Fruit fly (Drosophila melanogaster): ENCODE results near the gene Rac1.

Rac1 gene

dm6 chr3L:1335428-1335764 is 32.9 kb upstream of the Rac1 start (continued):
- TF ChIP-seq onecut (GFP tag; IDR thresholded peaks at IDR 0.05) (peak; percentile 18; the same call in 1 of the 2 replicates), CG2678 (tag; optimal IDR thresholded peaks at IDR 0.05) (peak; percentile 39), Sry-δ (GFP tag; optimal IDR thresholded peaks at IDR 0.05) (peak; percentile 10), ind (GFP tag; optimal IDR thresholded peaks at IDR 0.05) (peak; percentile 62), CG11247 (GFP tag; IDR thresholded peaks at IDR 0.05) (peak; percentile 53; the same call in 1 of the 2 replicates), slou (GFP tag; optimal IDR thresholded peaks at IDR 0.05) (no peak), chm (GFP tag; IDR thresholded peaks at IDR 0.05) (no peak; the same call in 1 of the 2 replicates), MBD-R2 (GFP tag; IDR thresholded peaks at IDR 0.05) (peak; percentile 41; the same call in 1 of the 2 replicates), CG14050 (GFP tag; IDR thresholded peaks at IDR 0.05) (peak; percentile 38; the same call in 2 of the 3 replicates), Taf1 (GFP tag; IDR thresholded peaks at IDR 0.05) (peak; percentile 54; the same call in 1 of the 2 replicates), CG14441 (GFP tag; IDR thresholded peaks at IDR 0.05) (peak; percentile 70), CG7786 (GFP tag; optimal IDR thresholded peaks at IDR 0.05) (peak; percentile 49), ATbp (GFP tag; optimal IDR thresholded peaks at IDR 0.05) (peak; percentile 0), gsb (GFP tag; IDR thresholded peaks at IDR 0.05) (0 out of 2 replicates have a peak, but pooled peaks have one; percentile 32), CG10366 (GFP tag; IDR thresholded peaks at IDR 0.05) (peak; percentile 74), jing (GFP tag; optimal IDR thresholded peaks at IDR 0.05) (no peak), CG8290 (GFP tag; optimal IDR thresholded peaks at IDR 0.05) (no peak), CG8290 (tag; optimal IDR thresholded peaks at IDR 0.05) (peak in 1 of 2 experiments; percentile 77), CG3726 (GFP tag; IDR thresholded peaks at IDR 0.05) (no peak), CoRest (tag; optimal IDR thresholded peaks at IDR 0.05) (peak; percentile 28), CG13894 (tag; optimal IDR thresholded peaks at IDR 0.05) (peak; percentile 19), CG12769 (tag; optimal IDR thresholded peaks at IDR 0.05) (peak; percentile 58), pho (GFP tag; optimal IDR thresholded peaks at IDR 0.05) (peak; percentile 33), pan (optimal IDR thresholded peaks at IDR 0.05) (no peak), pan (GFP tag; optimal IDR thresholded peaks at IDR 0.05 in 1 of 2, IDR thresholded peaks at IDR 0.05 in 1 of 2) (peak in 1 of 2 experiments; percentile 76), sisA (GFP tag; IDR thresholded peaks at IDR 0.05) (peak; percentile 26; the same call in 1 of the 2 replicates), CG12155 (GFP tag; optimal IDR thresholded peaks at IDR 0.05) (peak; percentile 31), CG3281 (GFP tag; optimal IDR thresholded peaks at IDR 0.05) (peak; percentile 19), lmd (GFP tag; IDR thresholded peaks at IDR 0.05) (peak; percentile 67), nau (GFP tag; optimal IDR thresholded peaks at IDR 0.05) (no peak), Optix (GFP tag; IDR thresholded peaks at IDR 0.05) (no peak), Adf1 (GFP tag; IDR thresholded peaks at IDR 0.05) (peak; percentile 9; the same call in 1 of the 2 replicates), CG4328 (GFP tag; optimal IDR thresholded peaks at IDR 0.05) (no peak), CG13296 (GFP tag; optimal IDR thresholded peaks at IDR 0.05) (peak; percentile 55), hbn (GFP tag; IDR thresholded peaks at IDR 0.05; ENCODE audit: partially characterized antibody) (no peak), CG33213 (GFP tag; optimal IDR thresholded peaks at IDR 0.05) (no peak), Camta (GFP tag; optimal IDR thresholded peaks at IDR 0.05) (peak; percentile 27), CG12299 (tag; optimal IDR thresholded peaks at IDR 0.05) (no peak), Mad (GFP tag; optimal IDR thresholded peaks at IDR 0.05) (peak; percentile 4), ham (GFP tag; IDR thresholded peaks at IDR 0.05) (no peak), Dip2 (GFP tag; IDR thresholded peaks at IDR 0.05) (no peak), Max (GFP tag; optimal IDR thresholded peaks at IDR 0.05) (peak; percentile 4), CG4404 (GFP tag; IDR thresholded peaks at IDR 0.05) (0 out of 2 replicates have a peak, but pooled peaks have one; percentile 39), crc (GFP tag; optimal IDR thresholded peaks at IDR 0.05) (peak; percentile 19), Atf6 (GFP tag; IDR thresholded peaks at IDR 0.05) (peak; percentile 64; the same call in 1 of the 2 replicates), CG1603 (tag; optimal IDR thresholded peaks at IDR 0.05) (peak; percentile 36), gro (GFP tag; optimal IDR thresholded peaks at IDR 0.05) (peak; percentile 40), ase (GFP tag; IDR thresholded peaks at IDR 0.05) (peak; percentile 27; the same call in 1 of the 3 replicates), tgo (GFP tag; IDR thresholded peaks at IDR 0.05) (peak; percentile 52; the same call in 2 of the 3 replicates), Tbp (GFP tag; optimal IDR thresholded peaks at IDR 0.05) (no peak), pum (GFP tag; optimal IDR thresholded peaks at IDR 0.05) (peak; percentile 6), CG15696 (tag; optimal IDR thresholded peaks at IDR 0.05) (no peak)

All from whole organism, embryonic.